Worm (Caenorhabditis elegans) whole organism, late embryonic: ENCODE measurements around the gene C36B7.2.

Experiments
- ceh-22 ChIP-seq: sonication (generic microtip); optimal IDR thresholded peaks from 2 replicates; lab custom pipeline; 2017; ENCODE audit warnings: missing biosample characterization, missing genetic modification characterization
- ceh-30 ChIP-seq: fragments of 150-350 bp; optimal IDR thresholded peaks from 2 replicates; lab custom pipeline; 2014; ENCODE audit warnings: missing biosample characterization, missing genetic modification characterization
- elt-2 ChIP-seq: sonication (generic microtip); optimal IDR thresholded peaks from 2 replicates; lab custom pipeline; 2016; ENCODE audit warnings: missing genetic modification reagents, missing genetic modification characterization, missing compliant biosample characterization
- nfya-1 ChIP-seq: sonication (generic microtip); optimal IDR thresholded peaks from 2 replicates; lab custom pipeline; 2017; ENCODE audit warnings: missing genetic modification characterization, mild to moderate bottlenecking, missing compliant biosample characterization, antibody characterized with exemption, moderate library complexity
- nhr-11 ChIP-seq: fragments of 150-350 bp; optimal IDR thresholded peaks from 2 replicates; lab custom pipeline; 2014; ENCODE audit warnings: missing biosample characterization, missing genetic modification characterization
- pat-9 ChIP-seq: fragments of 200-800 bp; sonication (Bioruptor generic); optimal IDR thresholded peaks from 2 replicates; lab custom pipeline; 2018; ENCODE audit warnings: mild to moderate bottlenecking, missing genetic modification characterization, moderate library complexity, missing compliant biosample characterization
- pqm-1 ChIP-seq: sonication (generic microtip); optimal IDR thresholded peaks from 2 replicates; lab custom pipeline; 2016; ENCODE audit warnings: missing genetic modification characterization, missing compliant biosample characterization
- unc-3 ChIP-seq, 2 experiments: fragments of 200-800 bp in 1 of 2; sonication (Bioruptor generic) in 1 of 2; sonication (generic microtip) in 1 of 2; conservative IDR thresholded peaks in 1 of 2; optimal IDR thresholded peaks in 1 of 2; 2 replicates each; pipeline versions ENCODE4 v1.3.6 to Lab custom; 2016 to 2022; ENCODE audit warnings: missing compliant biosample characterization in 2 of 2, missing genetic modification characterization in 2 of 2, missing genetic modification reagents in 1 of 2
- zip-5 ChIP-seq: sonication (generic microtip); optimal IDR thresholded peaks from 2 replicates; lab custom pipeline; 2016; ENCODE audit warnings: missing genetic modification characterization, missing compliant biosample characterization

DNA sequence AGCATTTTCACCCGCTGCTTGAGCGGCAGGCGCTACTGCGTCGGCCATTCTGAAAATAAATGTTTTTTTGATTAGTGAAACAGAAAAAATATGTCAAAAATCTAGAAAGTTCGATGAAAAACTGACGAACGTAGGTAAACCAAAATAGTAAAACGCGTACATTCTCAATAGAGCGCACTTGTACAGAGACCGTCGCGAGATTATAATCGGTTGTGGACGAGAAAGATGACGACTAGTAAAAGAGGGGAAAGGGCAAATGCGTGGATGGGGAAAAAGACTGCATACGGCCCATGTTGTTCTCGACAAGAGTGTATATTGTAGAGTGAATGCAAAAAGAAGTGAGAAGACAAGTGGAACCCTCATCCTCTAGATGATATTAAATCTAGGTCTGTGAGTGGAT is 5.9 kb upstream of the C36B7.2 start, which contains the start of gene C36B7.6:
- no peak for TF ChIP-seq ceh-30 (tag; lab: Kevin White, UChicago)
- TF ChIP-seq elt-2: peak; percentile 38
- no peak for TF ChIP-seq ceh-22 (tag; lab: Kevin White, UChicago)
- no peak for TF ChIP-seq pqm-1
- TF ChIP-seq pat-9 (tag; lab: Kevin White, UChicago): no peak
- TF ChIP-seq nhr-11 (tag; lab: Kevin White, UChicago): no peak
- TF ChIP-seq unc-3 (GFP tag; conservative IDR thresholded peaks at IDR 0.05; lab: Robert Waterston, UW): no peak
- TF ChIP-seq unc-3 (tag; optimal IDR thresholded peaks at IDR 0.05; lab: Kevin White, UChicago): no peak
- TF ChIP-seq nfya-1 (tag; lab: Kevin White, UChicago): no peak
- no peak for TF ChIP-seq zip-5 (tag; lab: Kevin White, UChicago)
